Worm (Caenorhabditis elegans): Measurements from ENCODE around the gene C03C10.2.

Gene C03C10.2

DNA sequence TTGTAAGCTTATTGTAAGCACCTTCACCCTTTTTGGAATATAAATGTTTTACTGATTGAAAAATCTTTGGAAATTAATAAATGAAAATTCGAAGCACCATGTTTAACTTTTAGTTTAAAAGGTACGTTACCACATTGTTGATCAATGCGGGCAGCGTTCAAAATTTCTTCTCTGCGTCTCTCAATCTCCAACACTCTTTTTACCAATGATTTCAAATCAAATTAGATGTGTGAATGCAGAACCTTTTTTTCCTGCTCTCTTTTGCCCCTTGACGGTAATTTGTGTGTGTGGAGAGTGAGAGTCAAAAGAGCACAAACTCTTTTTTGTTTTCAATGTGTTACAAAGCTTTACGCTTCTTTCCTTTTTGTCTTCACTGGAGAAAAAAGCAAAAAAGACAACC lies 33.0 kb downstream of the C03C10.2 start:
- TF ChIP-seq unc-62 (GFP tag; optimal IDR thresholded peaks at IDR 0.05) = no peak

ce11 chrIII:4131814-4132555 lies 41.1 kb downstream of the C03C10.2 start:
- no peak for TF ChIP-seq unc-62 (GFP tag; optimal IDR thresholded peaks at IDR 0.05)

DNA sequence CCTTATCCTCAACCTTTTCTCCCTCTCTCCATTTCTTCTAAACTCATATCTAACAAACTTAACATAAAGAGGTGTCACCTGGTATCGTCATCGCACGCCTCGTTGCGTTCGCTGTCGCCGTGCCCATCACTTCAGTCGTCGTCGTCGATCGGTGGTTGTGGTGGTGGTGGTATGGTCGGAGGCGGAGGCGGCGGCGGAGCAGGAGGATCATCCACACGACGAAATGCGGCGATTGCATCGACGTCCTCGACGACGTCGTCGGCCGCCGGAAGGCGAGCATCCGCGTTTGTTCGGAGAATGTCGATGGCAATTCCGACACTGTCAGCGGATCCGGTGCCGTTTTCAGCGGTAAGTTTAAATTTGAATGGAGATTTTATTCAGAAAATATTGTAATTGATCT lies 43.2 kb downstream of the C03C10.2 start:
- TF ChIP-seq unc-62 (GFP tag; optimal IDR thresholded peaks at IDR 0.05) = no peak

DNA sequence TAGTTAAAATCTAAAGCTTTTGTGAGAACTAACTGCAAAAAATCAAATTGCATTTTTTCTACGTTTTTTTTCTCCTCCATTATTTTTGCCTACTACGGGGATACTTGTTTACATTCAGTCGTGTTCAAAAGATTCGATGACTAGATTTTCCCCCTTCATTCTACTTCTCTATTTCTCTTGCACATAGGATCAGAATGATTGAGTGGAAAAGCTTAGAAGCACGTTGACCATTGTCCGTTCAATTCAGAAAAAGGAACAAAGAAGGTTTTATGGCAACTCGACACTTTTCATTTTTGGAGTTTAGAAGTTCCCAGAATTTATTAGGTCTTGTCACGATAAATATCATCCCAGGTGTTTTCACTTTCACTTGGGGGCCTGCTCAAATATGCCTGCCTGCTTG lies 46.3 kb downstream of the C03C10.2 start:
- TF ChIP-seq unc-62 (GFP tag; optimal IDR thresholded peaks at IDR 0.05) = no peak

Data from whole organism, dauer.